Fruit fly (Drosophila melanogaster) whole organism: ENCODE data around the gene Scsalpha2.

Source experiments
- CG8478 ChIP-seq: fragments of >200 bp; optimal IDR thresholded peaks from 2 replicates; lab custom pipeline; 2018; ENCODE audit warnings: inconsistent platforms
- Dll ChIP-seq: fragments of >200 bp; optimal IDR thresholded peaks from 2 replicates; lab custom pipeline; 2017
- EcR ChIP-seq, 2 experiments: fragments of >200 bp; optimal IDR thresholded peaks; 2 replicates each; lab custom pipeline; 2017; ENCODE audit warnings: missing biosample characterization in 2 of 2, missing genetic modification characterization in 2 of 2, missing genetic modification reagents in 2 of 2
- pan ChIP-seq: fragments of >200 bp; optimal IDR thresholded peaks from 2 replicates; lab custom pipeline; 2017
- psq ChIP-seq: fragments of >200 bp; optimal IDR thresholded peaks from 2 replicates; lab custom pipeline; 2017
- usp ChIP-seq: fragments of >200 bp; optimal IDR thresholded peaks from 2 replicates; lab custom pipeline; 2017; ENCODE audit warnings: missing biosample characterization, missing genetic modification characterization, mixed read lengths

- no peak for TF ChIP-seq psq (lab: Kevin White, UChicago)
- no peak for TF ChIP-seq pan (lab: Kevin White, UChicago)
- TF ChIP-seq EcR (GFP tag; optimal IDR thresholded peaks at IDR 0.05; lab: Kevin White, UChicago) = no peak
- TF ChIP-seq CG8478 (lab: Kevin White, UChicago) = no peak
- no peak for TF ChIP-seq usp (GFP tag; lab: Kevin White, UChicago)
- no peak for TF ChIP-seq Dll (lab: Kevin White, UChicago)
Observed at dm6 chr3R:19461218-19461526, 1.7 kb downstream of the Scsalpha2 start.
